Worm (Caenorhabditis elegans) whole organism, L1 larva: ENCODE measurements around the gene C06E7.88.

Source experiments
- C04F5.9 ChIP-seq: sonication (generic microtip); optimal IDR thresholded peaks from 2 replicates; lab custom pipeline; 2016; ENCODE audit warnings: missing genetic modification characterization, missing compliant biosample characterization
- C34B4.2 ChIP-seq: sonication (generic microtip); optimal IDR thresholded peaks from 2 replicates; lab custom pipeline; 2017; ENCODE audit warnings: mild to moderate bottlenecking, missing genetic modification characterization, missing compliant biosample characterization
- aly-2 ChIP-seq: fragments of 150-350 bp; optimal IDR thresholded peaks from 2 replicates; lab custom pipeline; 2014; ENCODE audit warnings: missing biosample characterization, missing genetic modification characterization
- ama-1 ChIP-seq: fragments of 150-350 bp; optimal IDR thresholded peaks from 2 replicates; lab custom pipeline; 2014
- ceh-63 ChIP-seq: fragments of 200-800 bp; sonication (Bioruptor generic); optimal IDR thresholded peaks from 2 replicates; lab custom pipeline; 2018; ENCODE audit warnings: mild to moderate bottlenecking, missing genetic modification characterization, missing compliant biosample characterization
- ceh-8 ChIP-seq: fragments of 200-800 bp; sonication (Bioruptor generic); optimal IDR thresholded peaks from 2 replicates; lab custom pipeline; 2018; ENCODE audit warnings: mild to moderate bottlenecking, missing genetic modification characterization, moderate library complexity, missing compliant biosample characterization
- ceh-82 ChIP-seq, 3 experiments: fragments of 150-350 bp in 1 of 3; sonication (generic microtip) in 2 of 3; optimal IDR thresholded peaks; 2 replicates each; lab custom pipeline; 2014 to 2017; ENCODE audit warnings: missing biosample characterization in 3 of 3, missing genetic modification characterization in 3 of 3
- ces-1 ChIP-seq: fragments of 150-350 bp; optimal IDR thresholded peaks from 2 replicates; lab custom pipeline; 2014; ENCODE audit warnings: missing biosample characterization, missing genetic modification reagents, missing genetic modification characterization
- efl-1 ChIP-seq, 4 experiments: fragments of 150-350 bp; optimal IDR thresholded peaks in 3 of 4; peaks in 1 of 4; 1 replicate in 1 of 4; 2 replicates in 3 of 4; lab custom pipeline; 2014; ENCODE audit warnings: missing biosample characterization in 2 of 4, missing genetic modification characterization in 2 of 4, missing genetic modification reagents in 2 of 4
- efl-3 ChIP-seq: fragments of 200-800 bp; sonication (Bioruptor generic); optimal IDR thresholded peaks from 2 replicates; lab custom pipeline; 2018; ENCODE audit warnings: mild to moderate bottlenecking, missing genetic modification characterization, missing compliant biosample characterization
- egl-27 ChIP-seq, 2 experiments: fragments of 150-350 bp in 1 of 2; sonication (generic microtip); optimal IDR thresholded peaks; 3 replicates each; lab custom pipeline; 2017 to 2018; ENCODE audit warnings: missing biosample characterization in 2 of 2, missing genetic modification characterization in 2 of 2, missing genetic modification reagents in 2 of 2
- ets-5 ChIP-seq: fragments of 200-800 bp; sonication (Bioruptor generic); IDR thresholded peaks from 2 replicates; pipeline ENCODE4 v1.3.6; 2022; ENCODE audit warnings: missing genetic modification characterization, missing compliant biosample characterization
- fkh-8 ChIP-seq: sonication (generic microtip); optimal IDR thresholded peaks from 2 replicates; lab custom pipeline; 2016; ENCODE audit warnings: mild to moderate bottlenecking, missing genetic modification characterization, missing compliant biosample characterization
- fos-1 ChIP-seq: fragments of 150-350 bp; optimal IDR thresholded peaks from 2 replicates; lab custom pipeline; 2014; ENCODE audit warnings: missing biosample characterization, missing genetic modification characterization
- irx-1 ChIP-seq: sonication (generic microtip); optimal IDR thresholded peaks from 2 replicates; lab custom pipeline; 2016; ENCODE audit warnings: missing genetic modification characterization, missing compliant biosample characterization
- lin-13 ChIP-seq: fragments of 150-350 bp; optimal IDR thresholded peaks from 2 replicates; lab custom pipeline; 2014; ENCODE audit warnings: missing biosample characterization, missing genetic modification reagents, missing genetic modification characterization
- lin-14 ChIP-seq: fragments of 200-800 bp; sonication (Bioruptor generic); optimal IDR thresholded peaks from 2 replicates; lab custom pipeline; 2018; ENCODE audit warnings: mild to moderate bottlenecking, missing genetic modification characterization, moderate library complexity, missing compliant biosample characterization
- lin-15B ChIP-seq: fragments of 150-350 bp; sonication (generic microtip); optimal IDR thresholded peaks from 3 replicates; lab custom pipeline; 2014; ENCODE audit warnings: missing biosample characterization, missing genetic modification characterization
- lin-35 ChIP-seq, 2 experiments: fragments of 150-350 bp; optimal IDR thresholded peaks; 2 replicates each; lab custom pipeline; 2014; ENCODE audit warnings: missing biosample characterization in 2 of 2, missing genetic modification characterization in 2 of 2, missing genetic modification reagents in 2 of 2
- lin-39 ChIP-seq: fragments of 150-350 bp; optimal IDR thresholded peaks from 2 replicates; lab custom pipeline; 2014; ENCODE audit warnings: missing biosample characterization, missing genetic modification reagents, missing genetic modification characterization
- mdl-1 ChIP-seq, 2 experiments: fragments of 150-350 bp; optimal IDR thresholded peaks; 2 replicates each; lab custom pipeline; 2014 to 2017; ENCODE audit warnings: missing biosample characterization in 2 of 2, missing genetic modification characterization in 2 of 2, inconsistent platforms in 1 of 2
- mef-2 ChIP-seq: fragments of 150-350 bp; optimal IDR thresholded peaks from 2 replicates; lab custom pipeline; 2014; ENCODE audit warnings: missing biosample characterization, missing genetic modification characterization
- nhr-237 ChIP-seq: fragments of 150-350 bp; optimal IDR thresholded peaks from 2 replicates; lab custom pipeline; 2014; ENCODE audit warnings: missing biosample characterization, missing genetic modification characterization
- nhr-47 ChIP-seq: sonication (generic microtip); optimal IDR thresholded peaks from 2 replicates; lab custom pipeline; 2016; ENCODE audit warnings: mild to moderate bottlenecking, missing genetic modification characterization, moderate library complexity, missing compliant biosample characterization
- nhr-77 ChIP-seq: fragments of 150-350 bp; optimal IDR thresholded peaks from 2 replicates; lab custom pipeline; 2014; ENCODE audit warnings: missing biosample characterization, missing genetic modification characterization
- nhr-84 ChIP-seq: sonication (generic microtip); optimal IDR thresholded peaks from 2 replicates; lab custom pipeline; 2017; ENCODE audit warnings: missing biosample characterization, missing genetic modification characterization
- nhr-90 ChIP-seq: sonication (generic microtip); optimal IDR thresholded peaks from 2 replicates; lab custom pipeline; 2016; ENCODE audit warnings: mild to moderate bottlenecking, missing genetic modification characterization, missing compliant biosample characterization; ENCODE audit not compliant: poor library complexity
- pag-3 ChIP-seq: sonication (generic microtip); optimal IDR thresholded peaks from 2 replicates; lab custom pipeline; 2017; ENCODE audit warnings: missing genetic modification characterization, mild to moderate bottlenecking, missing compliant biosample characterization, antibody characterized with exemption, borderline replicate concordance; ENCODE audit not compliant: insufficient read depth
- pqm-1 ChIP-seq: sonication (generic microtip); optimal IDR thresholded peaks from 3 replicates; lab custom pipeline; 2017; ENCODE audit warnings: missing biosample characterization, missing genetic modification characterization
- rnt-1 ChIP-seq: sonication (generic microtip); optimal IDR thresholded peaks from 2 replicates; lab custom pipeline; 2016; ENCODE audit warnings: mild to moderate bottlenecking, missing genetic modification characterization, moderate library complexity, missing compliant biosample characterization
- snpc-4 ChIP-seq: fragments of 150-350 bp; optimal IDR thresholded peaks from 2 replicates; lab custom pipeline; 2014; ENCODE audit warnings: missing biosample characterization, missing genetic modification characterization
- sox-4 ChIP-seq: sonication (generic microtip); optimal IDR thresholded peaks from 2 replicates; lab custom pipeline; 2016; ENCODE audit warnings: missing genetic modification characterization, missing compliant biosample characterization
- sptf-1 ChIP-seq: fragments of 150-350 bp; optimal IDR thresholded peaks from 2 replicates; lab custom pipeline; 2014; ENCODE audit warnings: missing biosample characterization, missing genetic modification characterization
- tbx-2 ChIP-seq: sonication (generic microtip); optimal IDR thresholded peaks from 2 replicates; lab custom pipeline; 2016; ENCODE audit warnings: missing genetic modification characterization, missing compliant biosample characterization
- unc-62 ChIP-seq: fragments of 150-350 bp; optimal IDR thresholded peaks from 2 replicates; lab custom pipeline; 2014; ENCODE audit warnings: missing biosample characterization, missing genetic modification reagents, missing genetic modification characterization
- unc-86 ChIP-seq: sonication (generic microtip); optimal IDR thresholded peaks from 2 replicates; lab custom pipeline; 2016; ENCODE audit warnings: missing genetic modification characterization, missing compliant biosample characterization
- zag-1 ChIP-seq: fragments of 150-350 bp; optimal IDR thresholded peaks from 2 replicates; lab custom pipeline; 2014; ENCODE audit warnings: missing biosample characterization, missing genetic modification characterization
- ztf-11 ChIP-seq, 2 experiments: sonication (generic microtip); optimal IDR thresholded peaks; 2 replicates each; lab custom pipeline; 2016 to 2017; ENCODE audit warnings: missing genetic modification characterization in 2 of 2, missing biosample characterization in 1 of 2, missing compliant biosample characterization in 1 of 2

Gene C06E7.88

DNA sequence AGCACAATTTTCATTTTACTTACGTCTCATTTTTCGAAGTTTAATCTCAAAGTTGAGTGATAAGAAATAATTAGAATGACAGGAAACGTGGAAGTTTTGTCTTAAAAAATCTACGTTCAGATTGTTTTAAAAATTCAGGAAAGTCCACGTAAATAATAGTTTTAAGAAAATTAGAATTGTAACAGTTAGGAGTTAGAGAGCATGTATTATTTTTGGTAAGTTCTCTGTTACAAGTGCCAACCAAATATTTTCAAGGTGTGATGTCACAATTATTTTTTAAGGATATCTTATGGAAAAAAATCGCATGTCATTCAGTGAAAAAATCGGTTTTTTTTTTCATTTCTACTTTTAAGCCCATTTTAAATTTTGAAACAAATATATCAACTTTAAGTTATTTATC, 17.4 kb upstream of the C06E7.88 start, which contains the start of gene H04M03.11:
H04M03.11 (minus strand) TSS at position 101 of the 400 bp plus-strand sequence.
- TF ChIP-seq ceh-82 (tag; optimal IDR thresholded peaks at IDR 0.05; lab: Kevin White, UChicago), result no peak
- no peak for TF ChIP-seq pag-3 (tag; lab: Kevin White, UChicago)
- TF ChIP-seq sptf-1 (tag; lab: Kevin White, UChicago), result no peak
- no peak for TF ChIP-seq lin-35 (GFP tag; optimal IDR thresholded peaks at IDR 0.05; lab: Kevin White, UChicago)

ce11 chrIV:5879853-5880252, 12.8 kb upstream of the C06E7.88 start, which contains the start of gene srv-22:
Gene srv-22 (minus strand): TSS chrIV:5879953.
- TF ChIP-seq rnt-1 (tag; lab: Kevin White, UChicago), result no peak
- no peak for TF ChIP-seq lin-39 (tag; lab: Kevin White, UChicago)
- no peak for TF ChIP-seq nhr-77 (tag; lab: Kevin White, UChicago)

DNA sequence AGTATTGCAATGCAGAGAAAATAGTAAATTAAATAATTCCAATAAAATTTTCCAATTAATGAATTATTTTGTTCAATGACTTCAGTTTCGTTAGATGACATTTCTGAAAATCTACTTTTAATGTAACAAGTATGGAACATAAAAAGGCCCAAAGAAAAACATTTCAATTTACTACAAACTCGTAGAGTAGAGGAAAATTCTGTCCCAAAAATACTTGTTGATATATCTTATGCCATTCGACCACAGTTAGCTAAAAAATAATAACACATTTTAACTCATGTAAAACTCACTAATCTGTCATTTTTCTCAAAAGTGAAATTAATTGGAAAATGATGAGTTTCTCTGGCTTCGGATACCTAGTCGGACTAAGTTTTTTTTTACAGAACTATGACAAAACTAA, 10.2 kb upstream of the C06E7.88 start, which contains the start of gene srv-21:
srv-21 (minus strand) TSS at position 101 of the 400 bp plus-strand sequence.
- TF ChIP-seq ceh-63 (GFP tag; lab: Kevin White, UChicago), result no peak
- no peak for TF ChIP-seq fos-1 (tag; lab: Kevin White, UChicago)
- no peak for TF ChIP-seq ama-1
- no peak for TF ChIP-seq zag-1 (tag; lab: Kevin White, UChicago)
- no peak for TF ChIP-seq unc-86 (tag; lab: Kevin White, UChicago)
- no peak for TF ChIP-seq nhr-47 (tag; lab: Kevin White, UChicago)
- no peak for TF ChIP-seq efl-1 (optimal IDR thresholded peaks at IDR 0.05; lab: Kevin White, UChicago)
- no peak for TF ChIP-seq efl-1 (GFP tag; optimal IDR thresholded peaks at IDR 0.05 in 1 of 2; lab: Kevin White, UChicago)
- TF ChIP-seq fkh-8 (tag; lab: Kevin White, UChicago), result no peak
- TF ChIP-seq ceh-82 (tag; optimal IDR thresholded peaks at IDR 0.05; lab: Kevin White, UChicago), result no peak
- no peak for TF ChIP-seq snpc-4 (tag; lab: Kevin White, UChicago)
- TF ChIP-seq efl-3 (GFP tag; lab: Kevin White, UChicago), result no peak
- no peak for TF ChIP-seq nhr-237 (tag; lab: Kevin White, UChicago)
- TF ChIP-seq tbx-2 (tag; lab: Kevin White, UChicago), result no peak
- TF ChIP-seq ets-5, result no peak
- no peak for TF ChIP-seq sox-4 (tag; lab: Kevin White, UChicago)
- no peak for TF ChIP-seq pqm-1 (tag; lab: Kevin White, UChicago)
- no peak for TF ChIP-seq lin-14

DNA sequence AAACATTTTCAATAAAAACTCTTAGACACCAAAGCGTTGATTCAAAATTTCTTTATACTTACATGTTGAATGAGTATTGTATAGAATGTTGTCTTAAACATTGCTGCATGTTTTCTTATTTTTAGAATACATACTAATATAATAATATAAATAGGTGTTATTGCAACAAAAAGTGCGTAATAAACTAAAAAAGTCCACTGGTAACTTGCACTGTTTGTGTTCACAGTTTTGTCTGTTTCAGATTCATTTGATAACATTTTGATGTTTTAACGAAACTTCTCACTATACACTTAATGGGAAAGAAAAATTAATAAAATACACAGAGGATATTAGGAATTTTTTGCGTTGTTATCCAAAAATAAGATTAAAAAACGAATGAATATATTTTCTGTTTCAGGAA, 6.7 kb upstream of the C06E7.88 start, which contains the start of gene srv-19:
srv-19 (minus strand) TSS at position 101 of the 400 bp plus-strand sequence.
- TF ChIP-seq efl-3 (GFP tag; lab: Kevin White, UChicago), result no peak
- TF ChIP-seq nhr-47 (tag; lab: Kevin White, UChicago), result no peak
- TF ChIP-seq aly-2 (tag; lab: Kevin White, UChicago), result no peak
- no peak for TF ChIP-seq mdl-1 (tag; optimal IDR thresholded peaks at IDR 0.05; lab: Kevin White, UChicago)
- no peak for TF ChIP-seq mef-2 (tag; lab: Kevin White, UChicago)
- TF ChIP-seq C04F5.9 (tag; lab: Kevin White, UChicago), result no peak
- no peak for TF ChIP-seq lin-13 (GFP tag; lab: Kevin White, UChicago)
- no peak for TF ChIP-seq lin-14
- TF ChIP-seq unc-62 (GFP tag; lab: Kevin White, UChicago), result no peak
- no peak for TF ChIP-seq egl-27 (tag; optimal IDR thresholded peaks at IDR 0.05; lab: Kevin White, UChicago)

- no peak for TF ChIP-seq C04F5.9 (tag; lab: Kevin White, UChicago)
- no peak for TF ChIP-seq unc-86 (tag; lab: Kevin White, UChicago)
- TF ChIP-seq ztf-11 (tag; optimal IDR thresholded peaks at IDR 0.05; lab: Kevin White, UChicago), result no peak
- TF ChIP-seq C34B4.2 (tag; lab: Kevin White, UChicago), result no peak
- no peak for TF ChIP-seq ceh-63 (GFP tag; lab: Kevin White, UChicago)
- no peak for TF ChIP-seq lin-15B (tag; lab: Kevin White, UChicago)
- no peak for TF ChIP-seq ceh-8 (GFP tag; lab: Kevin White, UChicago)
- no peak for TF ChIP-seq nhr-84
- no peak for TF ChIP-seq nhr-90 (tag; lab: Kevin White, UChicago)
- TF ChIP-seq mdl-1 (tag; optimal IDR thresholded peaks at IDR 0.05; lab: Kevin White, UChicago), result no peak
- no peak for TF ChIP-seq ces-1 (GFP tag; lab: Kevin White, UChicago)
- TF ChIP-seq irx-1, result no peak
Observed at ce11 chrIV:5870072-5870471, 3.0 kb upstream of the C06E7.88 start, which contains the start of gene srv-17. Gene srv-17 (minus strand): TSS chrIV:5870172.
